Worm (Caenorhabditis elegans): ENCODE data around the gene T10G3.1.

ce11 chrV:13468190-13468765 lies 5.2 kb downstream of the T10G3.1 start, which contains the start of the genes F25H9.6 and F25H9.7:
- no peak for TF ChIP-seq klf-2 (GFP tag; conservative IDR thresholded peaks at IDR 0.05)
- peak; percentile 31 for TF ChIP-seq cog-1 (tag; optimal IDR thresholded peaks at IDR 0.05)
- no peak for TF ChIP-seq T22C8.4 (GFP tag; IDR thresholded peaks at IDR 0.05)
- TF ChIP-seq ztf-29 (GFP tag; IDR thresholded peaks at IDR 0.05) = no peak
- peak; percentile 76; the same call in 1 of the 2 replicates for TF ChIP-seq ztf-23 (GFP tag; IDR thresholded peaks at IDR 0.05)
- no peak for TF ChIP-seq med-1 (GFP tag; optimal IDR thresholded peaks at IDR 0.05; ENCODE audit: insufficient read depth)
- peak; percentile 65; the same call in 1 of the 2 replicates for TF ChIP-seq flt-1 (GFP tag; IDR thresholded peaks at IDR 0.05)
- no peak for TF ChIP-seq tab-1 (GFP tag; IDR thresholded peaks at IDR 0.05)

Data from whole organism, midembryonic.